Fruit fly (Drosophila melanogaster) whole organism, pupa: ENCODE results near the gene CG14731.

Source experiments
- CG14655 ChIP-seq: fragments of 200-800 bp; sonication (Bioruptor generic); optimal IDR thresholded peaks from 3 replicates; lab custom pipeline; 2017; ENCODE audit warnings: mild to moderate bottlenecking, missing biosample characterization, missing genetic modification reagents, missing genetic modification characterization
- CG15710 ChIP-seq: fragments of 200-800 bp; sonication (Bioruptor generic); optimal IDR thresholded peaks from 2 replicates; lab custom pipeline; 2018; ENCODE audit warnings: missing biosample characterization, mild to moderate bottlenecking, missing genetic modification characterization, moderate library complexity
- gl ChIP-seq: fragments of 200-800 bp; sonication (Bioruptor generic); optimal IDR thresholded peaks from 2 replicates; lab custom pipeline; 2018; ENCODE audit warnings: missing biosample characterization, mild to moderate bottlenecking, missing genetic modification characterization

dm6 chr3R:11978278-11978677 lies 47.2 kb downstream of the CG14731 start:
- no peak for TF ChIP-seq gl (tag; lab: Kevin White, UChicago)
- TF ChIP-seq CG15710 (tag; lab: Kevin White, UChicago): no peak
- TF ChIP-seq CG14655 (GFP tag; lab: Kevin White, UChicago): no peak
